Worm (Caenorhabditis elegans): ENCODE results near the gene nlp-59.

The nlp-59 gene

DNA sequence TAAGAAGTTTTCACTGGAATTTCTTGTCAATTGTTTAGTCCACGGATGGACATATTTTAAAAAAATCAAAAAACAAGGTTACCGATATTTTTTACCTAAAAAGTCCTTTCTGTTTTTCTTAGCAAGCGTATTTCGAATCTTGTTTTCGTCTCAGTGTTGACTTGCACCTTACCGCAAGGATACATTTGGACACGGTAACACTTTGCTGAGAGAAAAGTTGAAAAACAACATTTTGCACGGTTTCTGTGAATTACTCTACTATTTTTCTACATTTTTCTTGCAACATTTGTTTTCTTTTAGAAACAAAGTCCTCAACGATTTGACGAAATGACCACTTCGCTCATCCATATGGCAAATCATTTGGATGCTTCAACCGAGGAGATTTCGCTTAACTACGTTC lies 21.8 kb upstream of the nlp-59 start, which contains the start of gene hil-1:
hil-1 (plus strand) TSS at position 301 of the 400 bp plus-strand sequence.
- TF ChIP-seq nhr-28 (tag; optimal IDR thresholded peaks at IDR 0.05) (no peak), mep-1 (tag; optimal IDR thresholded peaks at IDR 0.05) (no peak), nhr-76 (tag; optimal IDR thresholded peaks at IDR 0.05) (no peak), nhr-77 (tag; optimal IDR thresholded peaks at IDR 0.05) (no peak), egl-13 (tag; optimal IDR thresholded peaks at IDR 0.05) (no peak), sptf-1 (tag; optimal IDR thresholded peaks at IDR 0.05) (no peak), unc-98 (GFP tag; IDR thresholded peaks at IDR 0.05) (no peak), F16B12.6 (tag; optimal IDR thresholded peaks at IDR 0.05) (no peak), hpl-2 (GFP tag; optimal IDR thresholded peaks at IDR 0.05) (no peak), ama-1 (optimal IDR thresholded peaks at IDR 0.05) (no peak), aly-2 (tag; optimal IDR thresholded peaks at IDR 0.05) (no peak), ceh-90 (tag; optimal IDR thresholded peaks at IDR 0.05) (no peak), zip-4 (GFP tag; optimal IDR thresholded peaks at IDR 0.05) (no peak), unc-86 (tag; optimal IDR thresholded peaks at IDR 0.05) (no peak)

DNA sequence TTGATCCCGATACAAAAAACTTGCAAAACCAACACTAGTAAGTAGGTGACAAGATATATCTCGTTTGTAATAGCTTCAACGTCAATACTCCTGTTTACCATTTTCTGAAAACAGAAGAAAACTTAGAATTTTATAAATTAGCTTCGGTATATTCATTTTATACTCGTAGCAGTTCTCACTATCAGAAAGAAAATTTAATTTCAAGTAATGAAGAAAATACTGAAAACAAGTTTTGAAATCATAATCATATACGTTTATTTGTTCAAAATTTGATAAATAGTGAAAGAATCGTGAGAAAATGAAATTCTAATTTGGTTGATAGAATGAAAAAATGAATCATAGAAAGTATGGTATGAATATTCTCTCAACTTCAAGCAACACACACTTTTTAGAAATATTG lies 16.6 kb upstream of the nlp-59 start, which contains the start of gene C30G7.5:
C30G7.5 (minus strand) TSS at position 101 of the 400 bp plus-strand sequence.
- TF ChIP-seq nhr-77 (tag; optimal IDR thresholded peaks at IDR 0.05), result no peak
- no peak for TF ChIP-seq lin-14 (GFP tag; optimal IDR thresholded peaks at IDR 0.05)
- TF ChIP-seq fkh-8 (tag; optimal IDR thresholded peaks at IDR 0.05), result no peak
- TF ChIP-seq sup-37 (GFP tag; optimal IDR thresholded peaks at IDR 0.05), result no peak
- no peak for TF ChIP-seq pax-3 (tag; optimal IDR thresholded peaks at IDR 0.05)
- no peak for TF ChIP-seq hpl-2 (GFP tag; optimal IDR thresholded peaks at IDR 0.05)
- no peak for TF ChIP-seq dsc-1 (tag; optimal IDR thresholded peaks at IDR 0.05)
- no peak for TF ChIP-seq ceh-63 (GFP tag; optimal IDR thresholded peaks at IDR 0.05)
- TF ChIP-seq lin-39 (tag; optimal IDR thresholded peaks at IDR 0.05), result no peak
- TF ChIP-seq nhr-90 (tag; optimal IDR thresholded peaks at IDR 0.05; ENCODE audit: poor library complexity), result no peak
- no peak for TF ChIP-seq vab-15 (tag; optimal IDR thresholded peaks at IDR 0.05)

DNA sequence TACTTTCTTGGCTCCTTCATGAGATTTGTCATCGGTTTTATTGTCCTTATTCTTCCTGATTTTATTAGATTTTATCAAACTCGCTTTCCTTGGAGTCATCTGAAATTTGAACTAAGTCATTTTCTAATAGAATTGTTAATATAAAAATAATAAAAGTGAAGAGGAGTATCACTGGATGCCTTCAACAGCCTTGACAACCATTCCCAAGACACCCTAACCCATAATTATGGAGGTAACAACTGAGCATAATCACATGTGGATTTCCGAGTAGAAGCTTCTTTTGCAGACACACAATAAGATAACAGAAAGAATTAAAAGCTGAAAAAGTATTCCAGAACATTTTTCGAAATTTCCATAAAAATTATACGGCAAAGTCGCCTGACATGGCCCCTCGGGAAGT lies 15.6 kb upstream of the nlp-59 start, which contains the start of gene F02D8.9:
F02D8.9 (minus strand) TSS at position 101 of the 400 bp plus-strand sequence.
- TF ChIP-seq egl-13 (tag; optimal IDR thresholded peaks at IDR 0.05), result no peak
- no peak for TF ChIP-seq ceh-90 (tag; optimal IDR thresholded peaks at IDR 0.05)
- no peak for TF ChIP-seq elt-2 (tag; optimal IDR thresholded peaks at IDR 0.05)

DNA sequence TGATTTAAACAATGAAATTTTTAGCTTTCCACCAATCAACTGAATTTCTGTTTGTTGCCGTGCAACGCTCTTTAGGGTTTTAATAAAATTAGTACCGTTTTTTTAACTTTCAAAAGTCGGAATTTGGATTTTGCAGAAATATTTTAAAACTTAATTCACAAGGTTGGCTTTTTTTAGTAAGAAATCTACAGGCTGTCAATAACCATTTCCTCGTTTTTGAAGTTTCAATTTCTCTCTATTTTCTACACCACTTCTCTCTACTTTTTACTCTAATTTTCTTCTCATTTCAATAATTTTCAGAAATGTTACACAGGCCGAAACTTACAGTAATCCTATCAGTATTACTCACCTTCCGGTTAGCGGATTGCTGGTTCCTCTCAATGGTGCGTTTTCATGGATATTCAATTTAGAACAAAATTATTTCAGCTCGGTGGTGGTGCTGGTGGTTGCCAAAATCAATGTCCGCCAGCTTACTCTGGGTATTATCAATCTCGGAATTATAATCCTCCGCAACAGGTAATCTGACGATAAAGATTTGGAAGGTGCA lies 7.0 kb downstream of the nlp-59 start, which contains the start of the genes grd-12 and F02D8.1:
grd-12 (plus strand) TSS at position 301 of the 547 bp plus-strand sequence.
F02D8.1 (minus strand) TSS at position 497 of the 547 bp plus-strand sequence.
- TF ChIP-seq nhr-19 (GFP tag; conservative IDR thresholded peaks at IDR 0.05), result no peak
- no peak for TF ChIP-seq swsn-7 (tag; optimal IDR thresholded peaks at IDR 0.05)
- TF ChIP-seq hpl-2 (GFP tag; optimal IDR thresholded peaks at IDR 0.05), result no peak
- no peak for TF ChIP-seq nhr-77 (tag; optimal IDR thresholded peaks at IDR 0.05)
- no peak for TF ChIP-seq nhr-20 (tag; optimal IDR thresholded peaks at IDR 0.05)
- TF ChIP-seq lin-35 (GFP tag; optimal IDR thresholded peaks at IDR 0.05), result no peak

DNA sequence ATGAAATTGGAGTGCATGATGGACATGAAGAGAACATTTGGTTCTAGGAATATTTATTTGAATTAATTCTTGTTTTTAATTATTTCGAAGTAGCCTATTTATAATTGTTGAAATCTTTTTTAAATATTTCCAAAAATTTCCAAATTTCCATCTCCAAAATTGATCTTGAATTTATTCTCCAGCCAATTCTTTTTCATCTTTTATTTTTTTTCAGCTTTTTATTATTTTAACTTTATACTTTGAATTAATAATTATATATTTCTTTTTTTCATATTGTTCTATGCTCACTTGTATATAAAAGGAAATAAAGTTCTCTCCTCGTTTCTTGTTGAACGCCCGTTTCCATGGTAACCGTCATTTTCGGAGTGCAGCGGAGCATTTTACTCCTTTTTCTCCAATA lies 8.7 kb downstream of the nlp-59 start, which contains the start of gene xbx-1:
xbx-1 (plus strand) TSS at position 301 of the 400 bp plus-strand sequence.
- TF ChIP-seq mab-9 (GFP tag; IDR thresholded peaks at IDR 0.05) (no peak), elt-3 (tag; optimal IDR thresholded peaks at IDR 0.05) (no peak), fkh-8 (tag; optimal IDR thresholded peaks at IDR 0.05) (peak; percentile 19), nhr-84 (tag; optimal IDR thresholded peaks at IDR 0.05) (no peak), ceh-90 (tag; optimal IDR thresholded peaks at IDR 0.05) (no peak), pax-3 (tag; optimal IDR thresholded peaks at IDR 0.05) (no peak)

DNA sequence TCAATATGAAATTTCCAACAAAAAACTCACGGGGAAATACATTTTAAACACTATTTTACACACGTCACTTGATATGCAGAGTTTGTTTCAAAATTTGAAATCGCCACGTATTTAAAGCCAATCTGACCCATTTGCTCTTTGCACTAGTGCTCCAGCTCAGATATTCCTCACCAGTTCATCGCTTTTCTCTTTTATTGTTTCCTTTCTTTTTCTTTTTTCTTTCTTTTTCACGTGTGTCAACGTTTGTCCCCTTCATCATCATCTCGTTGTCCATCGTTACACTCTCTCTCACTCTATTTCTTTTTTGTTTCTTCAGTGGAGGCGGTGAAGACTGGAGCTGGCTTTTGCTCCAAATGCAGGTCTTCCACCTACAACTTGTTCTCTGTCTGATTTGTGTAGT lies 13.4 kb downstream of the nlp-59 start, which contains the start of gene F02D8.4:
F02D8.4 (plus strand) TSS at position 301 of the 400 bp plus-strand sequence.
- TF ChIP-seq lir-3 (tag; optimal IDR thresholded peaks at IDR 0.05; ENCODE audit: poor library complexity), result no peak
- no peak for TF ChIP-seq ztf-4 (tag; optimal IDR thresholded peaks at IDR 0.05)
- no peak for TF ChIP-seq mab-9 (GFP tag; IDR thresholded peaks at IDR 0.05)
- no peak for TF ChIP-seq snpc-4 (tag; optimal IDR thresholded peaks at IDR 0.05)
- peak; percentile 29 for TF ChIP-seq rnt-1 (tag; optimal IDR thresholded peaks at IDR 0.05)
- no peak for TF ChIP-seq nhr-19 (GFP tag; conservative IDR thresholded peaks at IDR 0.05)
- no peak for TF ChIP-seq efl-1 (optimal IDR thresholded peaks at IDR 0.05)
- TF ChIP-seq efl-1 (GFP tag; optimal IDR thresholded peaks at IDR 0.05 in 1 of 2), result peak in 1 of 2 experiments; percentile 51
- no peak for TF ChIP-seq nhr-237 (tag; optimal IDR thresholded peaks at IDR 0.05)
- peak; percentile 44 for TF ChIP-seq blmp-1 (tag; optimal IDR thresholded peaks at IDR 0.05)

Data from whole organism, L1 larva.